Worm (Caenorhabditis elegans) whole organism, L4 larva: Measurements from ENCODE around the gene melo-3.

Source experiments
- F10B5.3 ChIP-seq: sonication (generic microtip); optimal IDR thresholded peaks from 2 replicates; lab custom pipeline; 2016; ENCODE audit warnings: mild to moderate bottlenecking, missing genetic modification characterization, missing compliant biosample characterization
- F37D6.2 ChIP-seq: sonication (generic microtip); optimal IDR thresholded peaks from 2 replicates; lab custom pipeline; 2016; ENCODE audit warnings: mild to moderate bottlenecking, missing genetic modification characterization, missing compliant biosample characterization
- F44E2.7 ChIP-seq: fragments of 200-800 bp; sonication (Bioruptor generic); IDR thresholded peaks from 2 replicates; pipeline ENCODE4 v2.1.2; 2022; ENCODE audit warnings: missing genetic modification characterization, missing compliant biosample characterization
- Y105C5A.15 ChIP-seq: fragments of 200-800 bp; sonication (Bioruptor generic); IDR thresholded peaks from 2 replicates; pipeline ENCODE4 v1.3.6; 2022; ENCODE audit warnings: missing genetic modification characterization, missing compliant biosample characterization
- Y48G9A.11 ChIP-seq: fragments of 200-800 bp; sonication (Bioruptor generic); IDR thresholded peaks from 2 replicates; pipeline ENCODE4 v1.3.6; 2022; ENCODE audit warnings: missing genetic modification reagents, missing genetic modification characterization, missing compliant biosample characterization
- ZK337.2 ChIP-seq: fragments of 200-800 bp; sonication (Bioruptor generic); IDR thresholded peaks from 2 replicates; pipeline ENCODE4 v1.3.6; 2022; ENCODE audit warnings: missing genetic modification reagents, missing genetic modification characterization, missing compliant biosample characterization
- ama-1 ChIP-seq: fragments of 150-350 bp; optimal IDR thresholded peaks from 2 replicates; lab custom pipeline; 2014; ENCODE audit warnings: inconsistent platforms, mixed read lengths
- ceh-20 ChIP-seq: fragments of 200-800 bp; sonication (Bioruptor generic); IDR thresholded peaks from 2 replicates; pipeline ENCODE4 v1.3.6; 2022; ENCODE audit warnings: missing genetic modification reagents, missing genetic modification characterization, missing compliant biosample characterization
- ceh-44 ChIP-seq: fragments of 200-800 bp; sonication (Bioruptor generic); IDR thresholded peaks from 2 replicates; pipeline ENCODE4 v1.3.6; 2022; ENCODE audit warnings: missing genetic modification reagents, missing genetic modification characterization, missing compliant biosample characterization
- ceh-62 ChIP-seq: sonication (generic microtip); optimal IDR thresholded peaks from 2 replicates; lab custom pipeline; 2017; ENCODE audit warnings: missing biosample characterization, missing genetic modification characterization
- ces-1 ChIP-seq: fragments of 150-350 bp; sonication (generic microtip); optimal IDR thresholded peaks from 4 replicates; lab custom pipeline; 2014; ENCODE audit warnings: missing biosample characterization, missing genetic modification reagents, missing genetic modification characterization
- ctbp-1 ChIP-seq: fragments of 200-800 bp; sonication (Bioruptor generic); IDR thresholded peaks from 2 replicates; pipeline ENCODE4 v1.3.6; 2022; ENCODE audit warnings: missing genetic modification reagents, missing genetic modification characterization, missing compliant biosample characterization
- daf-16 ChIP-seq, 3 experiments: sonication (generic microtip); optimal IDR thresholded peaks; 2 replicates each; lab custom pipeline; 2016 to 2017; ENCODE audit warnings: missing genetic modification characterization in 3 of 3, missing genetic modification reagents in 3 of 3, mild to moderate bottlenecking in 2 of 3, missing compliant biosample characterization in 2 of 3, missing biosample characterization in 1 of 3, moderate library complexity in 1 of 3
- daf-8 ChIP-seq: fragments of 200-800 bp; sonication (Bioruptor generic); IDR thresholded peaks from 2 replicates; pipeline ENCODE4 v1.3.6; 2022; ENCODE audit warnings: missing genetic modification characterization, missing compliant biosample characterization
- dmd-6 ChIP-seq: fragments of 200-800 bp; sonication (Bioruptor generic); IDR thresholded peaks from 2 replicates; pipeline ENCODE4 v1.3.6; 2022; ENCODE audit warnings: missing genetic modification reagents, missing genetic modification characterization, missing compliant biosample characterization
- dmd-8 ChIP-seq: fragments of 200-800 bp; sonication (Bioruptor generic); IDR thresholded peaks from 2 replicates; pipeline ENCODE4 v1.3.6; 2022; ENCODE audit warnings: missing genetic modification characterization, missing compliant biosample characterization
- dpl-1 ChIP-seq: fragments of 150-350 bp; optimal IDR thresholded peaks from 2 replicates; lab custom pipeline; 2014; ENCODE audit warnings: missing biosample characterization, missing genetic modification reagents, missing genetic modification characterization
- duxl-1 ChIP-seq: sonication (generic microtip); optimal IDR thresholded peaks from 2 replicates; lab custom pipeline; 2016; ENCODE audit warnings: mild to moderate bottlenecking, missing genetic modification characterization, moderate library complexity, missing compliant biosample characterization; ENCODE audit not compliant: poor library complexity
- dve-1 ChIP-seq: sonication (generic microtip); optimal IDR thresholded peaks from 2 replicates; lab custom pipeline; 2017; ENCODE audit warnings: antibody characterized with exemption, mild to moderate bottlenecking, missing genetic modification characterization, missing compliant biosample characterization; ENCODE audit not compliant: insufficient read depth
- egl-27 ChIP-seq: sonication (generic microtip); optimal IDR thresholded peaks from 3 replicates; lab custom pipeline; 2017; ENCODE audit warnings: missing biosample characterization, missing genetic modification reagents, missing genetic modification characterization
- egl-43 ChIP-seq: fragments of 200-800 bp; sonication (Bioruptor generic); IDR thresholded peaks from 2 replicates; pipeline ENCODE4 v1.3.6; 2022; ENCODE audit warnings: missing genetic modification reagents, missing genetic modification characterization, missing compliant biosample characterization
- hlh-30 ChIP-seq: sonication (generic microtip); optimal IDR thresholded peaks from 2 replicates; lab custom pipeline; 2017; ENCODE audit warnings: antibody characterized with exemption, mild to moderate bottlenecking, missing genetic modification characterization, missing compliant biosample characterization; ENCODE audit not compliant: insufficient read depth
- jun-1 ChIP-seq: fragments of 150-350 bp; optimal IDR thresholded peaks from 2 replicates; lab custom pipeline; 2014; ENCODE audit warnings: missing biosample characterization, missing genetic modification reagents, missing genetic modification characterization
- lim-7 ChIP-seq: fragments of 200-800 bp; sonication (Bioruptor generic); IDR thresholded peaks from 2 replicates; pipeline ENCODE4 v1.3.6; 2022; ENCODE audit warnings: missing genetic modification characterization, missing compliant biosample characterization
- lin-29 ChIP-seq: fragments of 200-800 bp; sonication (Bioruptor generic); IDR thresholded peaks from 2 replicates; pipeline ENCODE4 v1.3.6; 2022; ENCODE audit warnings: missing genetic modification reagents, missing genetic modification characterization, missing compliant biosample characterization
- lin-38 ChIP-seq: fragments of 200-800 bp; sonication (Bioruptor generic); IDR thresholded peaks from 2 replicates; pipeline ENCODE4 v1.3.6; 2022; ENCODE audit warnings: missing genetic modification reagents, missing genetic modification characterization, missing compliant biosample characterization
- madf-5 ChIP-seq, 2 experiments: fragments of 200-800 bp; sonication (Bioruptor generic); IDR thresholded peaks; 2 replicates each; pipeline ENCODE4 v1.3.6; 2022; ENCODE audit warnings: missing compliant biosample characterization in 2 of 2, missing genetic modification characterization in 2 of 2
- mdl-1 ChIP-seq, 2 experiments: fragments of 150-350 bp in 1 of 2; sonication (generic microtip) in 1 of 2; optimal IDR thresholded peaks; 2 replicates each; lab custom pipeline; 2014 to 2017; ENCODE audit warnings: missing biosample characterization in 2 of 2, missing genetic modification characterization in 2 of 2
- mxl-2 ChIP-seq: fragments of 200-800 bp; sonication (Bioruptor generic); conservative IDR thresholded peaks from 2 replicates; pipeline ENCODE4 v1.3.6; 2022; ENCODE audit warnings: missing genetic modification reagents, missing genetic modification characterization, missing compliant biosample characterization
- mxl-3 ChIP-seq: fragments of 200-800 bp; sonication (Bioruptor generic); optimal IDR thresholded peaks from 2 replicates; lab custom pipeline; 2018; ENCODE audit warnings: mild to moderate bottlenecking, missing genetic modification characterization, missing compliant biosample characterization
- nhr-10 ChIP-seq: fragments of 150-350 bp; optimal IDR thresholded peaks from 2 replicates; lab custom pipeline; 2014; ENCODE audit warnings: missing biosample characterization, missing genetic modification characterization
- nhr-11 ChIP-seq: fragments of 150-350 bp; optimal IDR thresholded peaks from 2 replicates; lab custom pipeline; 2014; ENCODE audit warnings: missing biosample characterization, missing genetic modification characterization
- nhr-111 ChIP-seq: fragments of 200-800 bp; sonication (Bioruptor generic); optimal IDR thresholded peaks from 2 replicates; lab custom pipeline; 2018; ENCODE audit warnings: mild to moderate bottlenecking, missing genetic modification characterization, missing compliant biosample characterization
- nhr-25 ChIP-seq: sonication (generic microtip); optimal IDR thresholded peaks from 2 replicates; lab custom pipeline; 2017; ENCODE audit warnings: missing genetic modification characterization, mild to moderate bottlenecking, missing compliant biosample characterization, antibody characterized with exemption, moderate library complexity, borderline replicate concordance; ENCODE audit not compliant: insufficient read depth
- nhr-28 ChIP-seq: fragments of 150-350 bp; optimal IDR thresholded peaks from 2 replicates; lab custom pipeline; 2014; ENCODE audit warnings: missing biosample characterization, missing genetic modification characterization
- nhr-41 ChIP-seq: fragments of 200-800 bp; sonication (Bioruptor generic); IDR thresholded peaks from 2 replicates; pipeline ENCODE4 v1.3.6; 2022; ENCODE audit warnings: missing genetic modification reagents, missing genetic modification characterization, missing compliant biosample characterization
- nhr-42 ChIP-seq: fragments of 200-800 bp; sonication (Bioruptor generic); IDR thresholded peaks from 2 replicates; pipeline ENCODE4 v1.3.6; 2022; ENCODE audit warnings: missing genetic modification characterization, missing compliant biosample characterization
- nhr-76 ChIP-seq: fragments of 150-350 bp; optimal IDR thresholded peaks from 2 replicates; lab custom pipeline; 2014; ENCODE audit warnings: missing biosample characterization, missing genetic modification characterization
- pqm-1 ChIP-seq: sonication (generic microtip); optimal IDR thresholded peaks from 2 replicates; lab custom pipeline; 2017; ENCODE audit warnings: missing biosample characterization, missing genetic modification characterization
- rbr-2 ChIP-seq: sonication (generic microtip); optimal IDR thresholded peaks from 2 replicates; lab custom pipeline; 2016; ENCODE audit warnings: missing genotype, missing genetic modification characterization, missing compliant biosample characterization
- snpc-1.2 ChIP-seq: fragments of 200-800 bp; sonication (Bioruptor generic); IDR thresholded peaks from 2 replicates; pipeline ENCODE4 v1.3.6; 2022; ENCODE audit warnings: missing genetic modification reagents, missing genetic modification characterization, missing compliant biosample characterization
- spr-3 ChIP-seq: fragments of 200-800 bp; sonication (Bioruptor generic); optimal IDR thresholded peaks from 2 replicates; lab custom pipeline; 2018; ENCODE audit warnings: mild to moderate bottlenecking, missing genetic modification characterization, missing compliant biosample characterization
- tra-1 ChIP-seq: fragments of 200-800 bp; sonication (Bioruptor generic); IDR thresholded peaks from 2 replicates; pipeline ENCODE4 v1.3.6; 2022; ENCODE audit warnings: missing genetic modification reagents, missing genetic modification characterization, missing compliant biosample characterization
- unc-130 ChIP-seq: sonication (generic microtip); optimal IDR thresholded peaks from 2 replicates; lab custom pipeline; 2016; ENCODE audit warnings: missing genetic modification reagents, missing genetic modification characterization, missing compliant biosample characterization
- zag-1 ChIP-seq: fragments of 150-350 bp; optimal IDR thresholded peaks from 2 replicates; lab custom pipeline; 2014; ENCODE audit warnings: missing biosample characterization, missing genetic modification characterization
- zfp-3 ChIP-seq: fragments of 200-800 bp; sonication (Bioruptor generic); conservative IDR thresholded peaks from 2 replicates; pipeline ENCODE4 v1.3.6; 2022; ENCODE audit warnings: missing genetic modification reagents, missing genetic modification characterization, missing compliant biosample characterization
- zip-11 ChIP-seq: fragments of 200-800 bp; sonication (Bioruptor generic); IDR thresholded peaks from 2 replicates; pipeline ENCODE4 v1.3.6; 2022; ENCODE audit warnings: missing genetic modification characterization, missing compliant biosample characterization

The melo-3 gene

DNA sequence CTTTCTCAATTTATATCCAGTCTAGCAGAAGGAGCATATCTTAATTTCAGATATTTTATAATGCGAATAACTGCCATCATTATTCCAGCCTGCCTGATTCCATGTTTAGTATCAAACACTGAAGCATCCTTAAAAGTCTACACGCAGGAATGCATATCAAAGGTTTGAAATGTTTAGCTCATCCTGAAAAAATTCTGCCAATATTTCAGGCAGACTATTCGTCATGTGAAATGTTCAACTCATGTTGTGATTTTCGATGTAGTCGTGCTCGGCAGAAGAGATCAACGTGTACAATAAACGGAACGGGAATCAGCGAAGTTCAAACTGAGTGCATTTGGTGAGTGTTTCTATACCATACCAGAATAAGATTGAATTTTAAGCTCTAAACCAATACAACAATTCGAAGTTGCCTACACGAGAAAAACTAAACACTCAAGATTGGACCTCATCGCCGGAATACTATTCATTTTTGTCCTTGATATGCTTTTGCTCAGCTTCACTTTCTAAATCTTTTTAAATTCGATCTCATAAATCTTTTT is 37.1 kb downstream of the melo-3 start, which contains the start of gene T01C3.11:
Gene T01C3.11 (plus strand): TSS at position 51 of the 539 bp plus-strand sequence.
- TF ChIP-seq nhr-76 (tag; lab: Kevin White, UChicago) (no peak), ceh-44 (GFP tag; lab: Robert Waterston, UW) (no peak), rbr-2 (no peak), ceh-62 (tag; lab: Kevin White, UChicago) (no peak), ceh-20 (GFP tag; lab: Robert Waterston, UW) (no peak), lin-38 (peak; percentile 54), Y48G9A.11 (GFP tag; lab: Robert Waterston, UW) (peak; percentile 63; the same call in 1 of the 2 replicates), F44E2.7 (GFP tag; lab: Robert Waterston, UW) (no peak), snpc-1.2 (GFP tag; lab: Robert Waterston, UW) (0 out of 2 replicates have a peak, but pooled peaks have one; percentile 35), zfp-3 (GFP tag; lab: Robert Waterston, UW) (0 out of 2 replicates have a peak, but pooled peaks have one; percentile 19), hlh-30 (no peak), Y105C5A.15 (GFP tag; lab: Robert Waterston, UW) (0 out of 2 replicates have a peak, but pooled peaks have one; percentile 20)
- TF ChIP-seq, all 104 proteins: peak for 5

DNA sequence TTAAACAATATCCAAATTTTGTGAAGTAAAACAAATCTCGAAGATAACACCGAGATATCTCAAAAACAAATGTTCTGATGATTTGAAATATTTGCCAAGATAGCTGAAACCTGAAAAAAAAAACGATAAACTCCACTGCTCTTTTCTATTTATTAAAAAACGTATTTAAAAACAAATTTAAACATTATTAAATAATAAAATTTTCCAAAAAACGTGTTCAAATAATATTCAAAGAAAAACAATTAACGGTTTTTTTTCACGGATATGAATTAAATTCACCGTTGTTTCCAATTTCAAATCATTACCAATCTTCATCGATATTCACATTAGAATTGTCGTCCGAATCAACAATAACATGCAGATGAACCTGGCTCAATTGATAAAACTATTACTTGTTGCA is 40.4 kb downstream of the melo-3 start, which contains the start of gene irld-14:
Gene irld-14 (plus strand): TSS at position 301 of the 400 bp plus-strand sequence.
- TF ChIP-seq ama-1 (lab: Kevin White, UChicago), result no peak
- TF ChIP-seq ceh-44 (GFP tag; lab: Robert Waterston, UW), result no peak
- no peak for TF ChIP-seq lin-29
- TF ChIP-seq egl-43 (GFP tag; lab: Robert Waterston, UW), result no peak
- no peak for TF ChIP-seq nhr-42 (GFP tag; lab: Robert Waterston, UW)
- TF ChIP-seq nhr-41 (GFP tag; lab: Robert Waterston, UW), result no peak
- TF ChIP-seq mxl-2 (GFP tag; lab: Robert Waterston, UW), result no peak
- no peak for TF ChIP-seq ctbp-1 (GFP tag; lab: Robert Waterston, UW)
- TF ChIP-seq tra-1 (GFP tag; lab: Robert Waterston, UW), result no peak
- no peak for TF ChIP-seq nhr-10 (tag; lab: Kevin White, UChicago)
- no peak for TF ChIP-seq daf-8 (GFP tag; lab: Robert Waterston, UW)
- TF ChIP-seq lim-7 (GFP tag; lab: Robert Waterston, UW), result no peak
- TF ChIP-seq unc-130, result no peak
- no peak for TF ChIP-seq zag-1 (tag; lab: Kevin White, UChicago)
- no peak for TF ChIP-seq pqm-1 (tag; lab: Kevin White, UChicago)
- TF ChIP-seq duxl-1, result no peak
- no peak for TF ChIP-seq egl-27 (tag; lab: Kevin White, UChicago)
- no peak for TF ChIP-seq hlh-30
- TF ChIP-seq zfp-3 (GFP tag; lab: Robert Waterston, UW), result no peak
- no peak for TF ChIP-seq nhr-11 (tag; lab: Kevin White, UChicago)

DNA sequence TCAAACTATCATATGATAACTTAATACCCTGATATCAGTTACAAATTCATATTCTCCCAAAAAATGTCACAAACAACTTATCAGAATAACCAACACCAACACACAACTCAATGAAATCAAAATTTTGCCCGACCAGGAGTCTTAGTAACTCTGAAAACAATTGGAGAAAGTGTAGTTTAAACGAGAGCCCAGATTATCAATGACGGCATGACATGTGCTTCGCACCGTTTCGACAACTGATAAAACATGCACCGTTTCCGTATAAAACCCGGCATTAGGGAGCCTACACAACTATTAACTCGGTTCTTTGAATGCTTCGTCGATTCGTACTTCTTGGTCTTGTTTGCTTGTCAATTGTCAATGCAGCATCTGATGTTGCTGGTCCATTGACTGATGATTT is 43.0 kb downstream of the melo-3 start, which contains the start of gene fil-1:
Gene fil-1 (plus strand): TSS at position 219 of the 400 bp plus-strand sequence.
- TF ChIP-seq ZK337.2 (GFP tag; lab: Robert Waterston, UW) (no peak), spr-3 (GFP tag; lab: Kevin White, UChicago) (no peak), pqm-1 (tag; lab: Kevin White, UChicago) (no peak), mdl-1 (tag; optimal IDR thresholded peaks at IDR 0.05; lab: Kevin White, UChicago) (no peak), mxl-2 (GFP tag; lab: Robert Waterston, UW) (no peak), dpl-1 (GFP tag; lab: Kevin White, UChicago) (no peak), Y48G9A.11 (GFP tag; lab: Robert Waterston, UW) (no peak), nhr-28 (tag; lab: Kevin White, UChicago) (peak; percentile 59), nhr-111 (GFP tag; lab: Kevin White, UChicago) (no peak), F37D6.2 (tag; lab: Kevin White, UChicago) (no peak), dve-1 (peak; percentile 26), jun-1 (no peak), madf-5 (GFP tag; IDR thresholded peaks at IDR 0.05; lab: Robert Waterston, UW) (no peak), zip-11 (GFP tag; lab: Robert Waterston, UW) (no peak), ceh-62 (tag; lab: Kevin White, UChicago) (no peak), F10B5.3 (tag; lab: Kevin White, UChicago) (no peak), mxl-3 (GFP tag; lab: Kevin White, UChicago) (peak; percentile 52), dmd-8 (no peak), nhr-25 (no peak), dmd-6 (GFP tag; lab: Robert Waterston, UW) (peak; percentile 65), daf-16 (GFP tag; optimal IDR thresholded peaks at IDR 0.05; lab: Kevin White, UChicago) (no peak), daf-16 (tag; optimal IDR thresholded peaks at IDR 0.05; lab: Kevin White, UChicago) (peak; percentile 88), ces-1 (no peak)
